Worm (Caenorhabditis elegans) whole organism, L2 larva: Measurements from ENCODE around the gene git-1.

Source experiments
- Y55F3AM.14 ChIP-seq: fragments of 200-800 bp; sonication (Bioruptor generic); optimal IDR thresholded peaks from 2 replicates; lab custom pipeline; 2018; ENCODE audit warnings: mild to moderate bottlenecking, missing genetic modification characterization, missing compliant biosample characterization
- aly-2 ChIP-seq: fragments of 150-350 bp; optimal IDR thresholded peaks from 2 replicates; lab custom pipeline; 2014; ENCODE audit warnings: missing biosample characterization, missing genetic modification characterization
- ama-1 ChIP-seq: fragments of 150-350 bp; optimal IDR thresholded peaks from 2 replicates; lab custom pipeline; 2018; ENCODE audit warnings: inconsistent platforms
- mdl-1 ChIP-seq, 2 experiments: fragments of 150-350 bp in 1 of 2; sonication (generic microtip) in 1 of 2; optimal IDR thresholded peaks; 2 replicates each; lab custom pipeline; 2017; ENCODE audit warnings: missing biosample characterization in 2 of 2, missing genetic modification characterization in 2 of 2
- nhr-23 ChIP-seq: fragments of 150-350 bp; optimal IDR thresholded peaks from 2 replicates; lab custom pipeline; 2014; ENCODE audit warnings: missing biosample characterization, missing genetic modification reagents, missing genetic modification characterization
- nhr-77 ChIP-seq: fragments of 150-350 bp; optimal IDR thresholded peaks from 2 replicates; lab custom pipeline; 2014; ENCODE audit warnings: missing biosample characterization, missing genetic modification characterization
- unc-55 ChIP-seq: fragments of 150-350 bp; sonication (generic microtip); optimal IDR thresholded peaks from 3 replicates; lab custom pipeline; 2014; ENCODE audit warnings: missing biosample characterization, missing genetic modification reagents, missing genetic modification characterization

ce11 chrX:10521313-10521712, 3.4 kb upstream of the git-1 start, which contains the start of gene F14F3.4:
- TF ChIP-seq nhr-23 (no peak), ama-1 (no peak), unc-55 (GFP tag; lab: Kevin White, UChicago) (no peak), Y55F3AM.14 (GFP tag; lab: Kevin White, UChicago) (no peak), mdl-1 (tag; optimal IDR thresholded peaks at IDR 0.05; lab: Kevin White, UChicago) (no peak), aly-2 (tag; lab: Kevin White, UChicago) (no peak), nhr-77 (tag; lab: Kevin White, UChicago) (no peak)
